Fruit fly (Drosophila melanogaster): ENCODE results near the gene CG15772.

The CG15772 gene

DNA sequence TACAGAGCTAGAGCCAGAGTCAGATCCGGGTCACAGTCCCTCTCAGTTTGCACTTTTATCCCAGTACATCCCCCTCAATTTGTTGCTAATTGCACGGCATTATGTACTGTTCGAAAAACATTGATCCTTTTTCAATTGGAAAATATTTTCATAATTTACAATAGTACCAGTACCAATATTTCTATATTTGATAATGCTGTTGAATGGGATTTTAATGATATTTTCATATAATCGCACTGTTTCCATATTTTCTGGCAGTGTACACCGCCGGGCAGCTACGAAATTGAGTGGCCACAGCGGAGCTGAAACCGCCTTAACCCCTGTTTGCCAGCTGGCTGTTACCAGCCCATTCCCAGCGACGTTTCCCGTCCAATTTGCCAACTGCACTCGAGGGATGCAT, 48.6 kb downstream of the CG15772 start:
- peak; percentile 2 for TF ChIP-seq CG10669 (GFP tag; optimal IDR thresholded peaks at IDR 0.05)
- TF ChIP-seq Eip78C (GFP tag): peak; percentile 52
- TF ChIP-seq Ets21C (GFP tag; optimal IDR thresholded peaks at IDR 0.05): no peak
- peak; percentile 66 for TF ChIP-seq svp (GFP tag)
- no peak for TF ChIP-seq fd85E (GFP tag; optimal IDR thresholded peaks at IDR 0.05)
- TF ChIP-seq OdsH (GFP tag; optimal IDR thresholded peaks at IDR 0.05): no peak
